Worm (Caenorhabditis elegans): ENCODE results near the gene Y50D7A.10.

Y50D7A.10 gene

ce11 chrIII:365649-366048 is 50.4 kb downstream of the Y50D7A.10 start, which contains the start of gene pll-1:
Gene pll-1 (plus strand): TSS chrIII:365949.
- no peak for TF ChIP-seq php-3 (GFP tag; IDR thresholded peaks at IDR 0.05)
- TF ChIP-seq aha-1 (tag), result peak; percentile 26

Measured in whole organism, L4 larva.